Fruit fly (Drosophila melanogaster) whole organism, embryonic: ENCODE results near the gene CG13297.

Experiments used
- Ada2b ChIP-seq: fragments of 200-800 bp; sonication (Bioruptor generic); IDR thresholded peaks from 2 replicates; pipeline ENCODE4 v1.3.6; 2022; ENCODE audit warnings: missing biosample characterization, missing genetic modification characterization
- B-H1 ChIP-seq: fragments of 200-800 bp; sonication (Bioruptor generic); IDR thresholded peaks from 3 replicates; pipeline ENCODE4 v1.3.6; 2022; ENCODE audit warnings: missing biosample characterization, missing genetic modification characterization
- CG12104 ChIP-seq: fragments of 200-800 bp; sonication (Bioruptor generic); optimal IDR thresholded peaks from 3 replicates; lab custom pipeline; 2016; ENCODE audit warnings: missing biosample characterization, missing genetic modification characterization
- CG12219 ChIP-seq: fragments of 200-800 bp; sonication (Bioruptor generic); optimal IDR thresholded peaks from 3 replicates; lab custom pipeline; 2018; ENCODE audit warnings: missing biosample characterization, mild to moderate bottlenecking, missing genetic modification characterization
- CG13424 ChIP-seq: fragments of 200-800 bp; sonication (Bioruptor generic); optimal IDR thresholded peaks from 2 replicates; lab custom pipeline; 2019; ENCODE audit warnings: missing biosample characterization, mild to moderate bottlenecking, missing genetic modification characterization, moderate library complexity
- CG14441 ChIP-seq: fragments of 200-800 bp; sonication (Bioruptor generic); IDR thresholded peaks from 2 replicates; pipeline ENCODE4 v1.3.6; 2022; ENCODE audit warnings: missing biosample characterization, missing genetic modification characterization
- CG1529 ChIP-seq: fragments of 200-800 bp; sonication (Bioruptor generic); optimal IDR thresholded peaks from 3 replicates; lab custom pipeline; 2018; ENCODE audit warnings: missing biosample characterization, missing genetic modification characterization
- CG18599 ChIP-seq: fragments of 200-800 bp; sonication (Bioruptor generic); optimal IDR thresholded peaks from 3 replicates; lab custom pipeline; 2017; ENCODE audit warnings: missing biosample characterization, missing genetic modification characterization, mild to moderate bottlenecking, moderate library complexity, missing genetic modification reagents
- CG2129 ChIP-seq: fragments of 200-800 bp; sonication (Bioruptor generic); IDR thresholded peaks from 2 replicates; pipeline ENCODE4 v1.3.6; 2022; ENCODE audit warnings: missing biosample characterization, missing genetic modification characterization; ENCODE audit not compliant: partially characterized antibody
- CG30431 ChIP-seq: fragments of 200-800 bp; sonication (Bioruptor generic); optimal IDR thresholded peaks from 2 replicates; lab custom pipeline; 2017; ENCODE audit warnings: missing biosample characterization, missing genetic modification characterization
- CG6689 ChIP-seq: fragments of 200-800 bp; sonication (Bioruptor generic); IDR thresholded peaks from 2 replicates; pipeline ENCODE4 v1.3.6; 2022; ENCODE audit warnings: missing biosample characterization, missing genetic modification characterization
- CG6765 ChIP-seq: fragments of 200-800 bp; sonication (Bioruptor generic); optimal IDR thresholded peaks from 3 replicates; lab custom pipeline; 2017; ENCODE audit warnings: missing biosample characterization, mild to moderate bottlenecking, missing genetic modification characterization
- CG6791 ChIP-seq: fragments of 200-800 bp; sonication (Bioruptor generic); IDR thresholded peaks from 3 replicates; pipeline ENCODE4 v1.3.6; 2022; ENCODE audit warnings: missing biosample characterization, missing genetic modification characterization; ENCODE audit not compliant: partially characterized antibody
- CG8359 ChIP-seq: fragments of 200-800 bp; sonication (Bioruptor generic); optimal IDR thresholded peaks from 2 replicates; lab custom pipeline; 2017; ENCODE audit warnings: missing biosample characterization, mild to moderate bottlenecking, missing genetic modification characterization, borderline replicate concordance
- CG8478 ChIP-seq: fragments of >200 bp; optimal IDR thresholded peaks from 2 replicates; lab custom pipeline; 2018
- Ets65A ChIP-seq: fragments of 200-800 bp; sonication (Bioruptor generic); peaks from one replicate; lab custom pipeline; 2016; ENCODE audit warnings: missing biosample characterization, missing genetic modification characterization
- Fer1 ChIP-seq: fragments of 200-800 bp; sonication (Bioruptor generic); optimal IDR thresholded peaks from 2 replicates; lab custom pipeline; 2017; ENCODE audit warnings: missing biosample characterization, mild to moderate bottlenecking, missing genetic modification characterization
- Gsc ChIP-seq: fragments of 200-800 bp; sonication (Bioruptor generic); IDR thresholded peaks from 2 replicates; pipeline ENCODE4 v1.3.6; 2022; ENCODE audit warnings: missing biosample characterization, missing genetic modification characterization
- HLH54F ChIP-seq: fragments of 200-800 bp; sonication (Bioruptor generic); optimal IDR thresholded peaks from 3 replicates; lab custom pipeline; 2016; ENCODE audit warnings: missing biosample characterization, missing genetic modification characterization
- Hey ChIP-seq: fragments of 200-800 bp; sonication (Bioruptor generic); optimal IDR thresholded peaks from 3 replicates; lab custom pipeline; 2018; ENCODE audit warnings: missing biosample characterization, mild to moderate bottlenecking, missing genetic modification characterization
- HmgZ ChIP-seq: fragments of 200-800 bp; sonication (Bioruptor generic); optimal IDR thresholded peaks from 2 replicates; lab custom pipeline; 2018; ENCODE audit warnings: missing biosample characterization, mild to moderate bottlenecking, missing genetic modification characterization
- MTF-1 ChIP-seq: fragments of 200-800 bp; sonication (Bioruptor generic); optimal IDR thresholded peaks from 2 replicates; lab custom pipeline; 2018; ENCODE audit warnings: missing biosample characterization, mild to moderate bottlenecking, missing genetic modification characterization, borderline replicate concordance
- Side ChIP-seq: fragments of 200-800 bp; sonication (Bioruptor generic); optimal IDR thresholded peaks from 2 replicates; lab custom pipeline; 2016; ENCODE audit warnings: missing biosample characterization, missing genetic modification characterization
- Sin3A ChIP-seq: fragments of >200 bp; optimal IDR thresholded peaks from 2 replicates; lab custom pipeline; 2018
- ap ChIP-seq: fragments of 200-800 bp; sonication (Bioruptor generic); IDR thresholded peaks from 2 replicates; pipeline ENCODE4 v1.3.6; 2022; ENCODE audit warnings: missing biosample characterization, missing genetic modification characterization
- bcd ChIP-seq: fragments of 200-800 bp; sonication (Bioruptor generic); optimal IDR thresholded peaks from 2 replicates; lab custom pipeline; 2017; ENCODE audit warnings: missing biosample characterization, mild to moderate bottlenecking, missing genetic modification characterization
- chif ChIP-seq, 2 experiments: fragments of 200-800 bp; sonication (Bioruptor generic); optimal IDR thresholded peaks; 3 replicates each; lab custom pipeline; 2016; ENCODE audit warnings: missing biosample characterization in 2 of 2, missing genetic modification characterization in 2 of 2
- chinmo ChIP-seq: fragments of 200-800 bp; sonication (Bioruptor generic); IDR thresholded peaks from 4 replicates; pipeline ENCODE4 v1.3.6; 2022; ENCODE audit warnings: missing biosample characterization, missing genetic modification characterization; ENCODE audit not compliant: partially characterized antibody
- crp ChIP-seq, 2 experiments: fragments of 200-800 bp; sonication (Bioruptor generic); optimal IDR thresholded peaks; 2 replicates in 1 of 2; 3 replicates in 1 of 2; lab custom pipeline; 2017; ENCODE audit warnings: missing biosample characterization in 2 of 2, missing genetic modification characterization in 2 of 2, mild to moderate bottlenecking in 1 of 2, moderate library complexity in 1 of 2
- cwo ChIP-seq: fragments of 200-800 bp; sonication (Bioruptor generic); optimal IDR thresholded peaks from 3 replicates; lab custom pipeline; 2017; ENCODE audit warnings: missing biosample characterization, missing genetic modification characterization, mild to moderate bottlenecking, moderate library complexity, missing genetic modification reagents
- ewg ChIP-seq: fragments of 200-800 bp; sonication (Bioruptor generic); optimal IDR thresholded peaks from 3 replicates; lab custom pipeline; 2017; ENCODE audit warnings: mild to moderate bottlenecking, missing biosample characterization, missing genetic modification reagents, missing genetic modification characterization
- exex ChIP-seq: fragments of 200-800 bp; sonication (Bioruptor generic); optimal IDR thresholded peaks from 4 replicates; lab custom pipeline; 2018; ENCODE audit warnings: missing biosample characterization, mild to moderate bottlenecking, missing genetic modification characterization, moderate library complexity
- gsb ChIP-seq: fragments of 200-800 bp; sonication (Bioruptor generic); IDR thresholded peaks from 2 replicates; pipeline ENCODE4 v1.3.6; 2022; ENCODE audit warnings: missing biosample characterization, missing genetic modification characterization
- gt ChIP-seq: fragments of 200-800 bp; sonication (Bioruptor generic); IDR thresholded peaks from 2 replicates; pipeline ENCODE4 v1.3.6; 2022; ENCODE audit warnings: missing biosample characterization, missing genetic modification characterization
- kni ChIP-seq: fragments of 200-800 bp; sonication (Bioruptor generic); optimal IDR thresholded peaks from 3 replicates; lab custom pipeline; 2017; ENCODE audit warnings: mild to moderate bottlenecking, missing biosample characterization, missing genetic modification reagents, missing genetic modification characterization
- pfk ChIP-seq: fragments of 200-800 bp; sonication (Bioruptor generic); optimal IDR thresholded peaks from 2 replicates; lab custom pipeline; 2018; ENCODE audit warnings: missing biosample characterization, mild to moderate bottlenecking, missing genetic modification characterization, moderate library complexity
- pita ChIP-seq: fragments of 200-800 bp; sonication (Bioruptor generic); optimal IDR thresholded peaks from 2 replicates; lab custom pipeline; 2017; ENCODE audit warnings: missing biosample characterization, mild to moderate bottlenecking, missing genetic modification characterization
- prd ChIP-seq, 3 experiments: fragments of >200 bp in 2 of 3; fragments of 200-800 bp in 1 of 3; sonication (Bioruptor generic) in 1 of 3; optimal IDR thresholded peaks in 2 of 3; IDR thresholded peaks in 1 of 3; 2 replicates in 2 of 3; 3 replicates in 1 of 3; pipeline versions ENCODE4 v1.3.6 to Lab custom; 2017 to 2022; ENCODE audit warnings: missing biosample characterization in 1 of 3, missing genetic modification characterization in 1 of 3
- run ChIP-seq: fragments of 200-800 bp; sonication (Bioruptor generic); optimal IDR thresholded peaks from 3 replicates; lab custom pipeline; 2018; ENCODE audit warnings: missing biosample characterization, mild to moderate bottlenecking, missing genetic modification characterization
- sens ChIP-seq: fragments of 200-800 bp; sonication (Bioruptor generic); peaks from one replicate; lab custom pipeline; 2016; ENCODE audit warnings: missing biosample characterization, missing genetic modification characterization
- slou ChIP-seq: fragments of 200-800 bp; sonication (Bioruptor generic); optimal IDR thresholded peaks from 3 replicates; lab custom pipeline; 2016; ENCODE audit warnings: missing biosample characterization, missing genetic modification characterization
- sob ChIP-seq: fragments of 200-800 bp; sonication (Bioruptor generic); IDR thresholded peaks from 2 replicates; pipeline ENCODE4 v1.3.6; 2022; ENCODE audit warnings: missing biosample characterization, missing genetic modification characterization
- tup ChIP-seq: fragments of 200-800 bp; sonication (Bioruptor generic); optimal IDR thresholded peaks from 2 replicates; lab custom pipeline; 2016; ENCODE audit warnings: missing biosample characterization, mild to moderate bottlenecking, missing genetic modification characterization, moderate library complexity
- tx ChIP-seq: fragments of 200-800 bp; sonication (Bioruptor generic); optimal IDR thresholded peaks from 2 replicates; lab custom pipeline; 2016; ENCODE audit warnings: missing biosample characterization, missing genetic modification characterization
- unc-4 ChIP-seq: fragments of 200-800 bp; sonication (Bioruptor generic); IDR thresholded peaks from 2 replicates; pipeline ENCODE4 v1.3.6; 2022; ENCODE audit warnings: missing biosample characterization, missing genetic modification characterization; ENCODE audit not compliant: partially characterized antibody
- vvl ChIP-seq: fragments of 200-800 bp; sonication (Bioruptor generic); IDR thresholded peaks from 2 replicates; pipeline ENCODE4 v1.3.6; 2022; ENCODE audit warnings: missing biosample characterization, missing genetic modification characterization
- wek ChIP-seq: fragments of 200-800 bp; sonication (Bioruptor generic); optimal IDR thresholded peaks from 3 replicates; lab custom pipeline; 2018; ENCODE audit warnings: missing biosample characterization, mild to moderate bottlenecking, missing genetic modification characterization, moderate library complexity
- zf30C ChIP-seq: fragments of 200-800 bp; sonication (Bioruptor generic); optimal IDR thresholded peaks from 3 replicates; lab custom pipeline; 2018; ENCODE audit warnings: missing biosample characterization, mild to moderate bottlenecking, missing genetic modification characterization
- zfh1 ChIP-seq: fragments of 200-800 bp; sonication (Bioruptor generic); IDR thresholded peaks from 3 replicates; pipeline ENCODE4 v1.3.6; 2022; ENCODE audit warnings: missing biosample characterization, missing genetic modification characterization

Gene CG13297

dm6 chr3L:6124616-6125408 is 32.4 kb downstream of the CG13297 start (continued):
- TF ChIP-seq run (no peak), vvl (GFP tag; lab: Robert Waterston, UW) (peak; percentile 96), pita (GFP tag; lab: Kevin White, UChicago) (peak; percentile 74), CG8478 (lab: Kevin White, UChicago) (no peak), CG18599 (GFP tag; lab: Kevin White, UChicago) (peak; percentile 79), prd (optimal IDR thresholded peaks at IDR 0.05; lab: Kevin White, UChicago) (peak in 1 of 2 experiments; percentile 5), prd (GFP tag; IDR thresholded peaks at IDR 0.05; lab: Robert Waterston, UW) (no peak), CG12219 (GFP tag; lab: Kevin White, UChicago) (peak; percentile 76), HLH54F (GFP tag; lab: Kevin White, UChicago) (no peak), Side (GFP tag; lab: Kevin White, UChicago) (peak; percentile 92), CG8359 (GFP tag; lab: Kevin White, UChicago) (peak; percentile 75), gsb (GFP tag; lab: Robert Waterston, UW) (peak; percentile 64), CG6689 (peak; percentile 66), B-H1 (GFP tag; lab: Robert Waterston, UW) (peak; percentile 70; the same call in 2 of the 3 replicates), pfk (GFP tag; lab: Kevin White, UChicago) (peak; percentile 60), Gsc (GFP tag; lab: Robert Waterston, UW) (no peak), CG30431 (GFP tag; lab: Kevin White, UChicago) (peak; percentile 56), CG6791 (GFP tag; lab: Robert Waterston, UW) (no peak), zf30C (no peak), CG1529 (GFP tag; lab: Kevin White, UChicago) (peak; percentile 46), Fer1 (peak; percentile 89), bcd (GFP tag; lab: Kevin White, UChicago) (peak; percentile 89), wek (GFP tag; lab: Kevin White, UChicago) (peak; percentile 89), CG13424 (tag; lab: Kevin White, UChicago) (peak; percentile 34), Ets65A (peak; percentile 100), tx (GFP tag; lab: Kevin White, UChicago) (no peak), CG2129 (GFP tag; lab: Robert Waterston, UW) (no peak), chinmo (no peak), exex (tag; lab: Kevin White, UChicago) (no peak), gt (GFP tag; lab: Robert Waterston, UW) (no peak), HmgZ (tag; lab: Kevin White, UChicago) (peak; percentile 38), Sin3A (lab: Kevin White, UChicago) (peak; percentile 43), chif (GFP tag; optimal IDR thresholded peaks at IDR 0.05; lab: Kevin White, UChicago) (peak; percentile 8 to 62), zfh1 (peak; percentile 88), cwo (GFP tag; lab: Kevin White, UChicago) (peak; percentile 25), sens (GFP tag; lab: Kevin White, UChicago) (peak; percentile 98), CG14441 (GFP tag; lab: Robert Waterston, UW) (peak; percentile 72), slou (GFP tag; lab: Kevin White, UChicago) (peak; percentile 2), ap (GFP tag; lab: Robert Waterston, UW) (peak; percentile 61), crp (GFP tag; optimal IDR thresholded peaks at IDR 0.05; lab: Kevin White, UChicago) (peak in 1 of 2 experiments; percentile 22), unc-4 (GFP tag; lab: Robert Waterston, UW) (no peak), tup (GFP tag; lab: Kevin White, UChicago) (no peak), Hey (tag; lab: Kevin White, UChicago) (peak; percentile 43), MTF-1 (GFP tag; lab: Kevin White, UChicago) (peak; percentile 94), kni (peak; percentile 83), CG12104 (peak; percentile 75), Ada2b (GFP tag; lab: Robert Waterston, UW) (peak; percentile 69; the same call in 1 of the 2 replicates), ewg (GFP tag; lab: Kevin White, UChicago) (peak; percentile 49), CG6765 (GFP tag; lab: Kevin White, UChicago) (peak; percentile 88), sob (GFP tag; lab: Robert Waterston, UW) (peak; percentile 87)
